Fruit fly (Drosophila melanogaster) whole organism, embryonic: ENCODE data around the gene CG16956.

Experiments used
- Abd-B ChIP-seq: fragments of 200-800 bp; sonication (Bioruptor generic); optimal IDR thresholded peaks from 2 replicates; lab custom pipeline; 2018; ENCODE audit warnings: missing biosample characterization, mild to moderate bottlenecking, missing genetic modification characterization, moderate library complexity
- BEAF-32 ChIP-seq: fragments of 200-800 bp; sonication (Bioruptor generic); optimal IDR thresholded peaks from 3 replicates; lab custom pipeline; 2017; ENCODE audit warnings: missing biosample characterization, missing genetic modification characterization, mild to moderate bottlenecking, moderate library complexity, missing genetic modification reagents
- Bdp1 ChIP-seq: fragments of 200-800 bp; sonication (Bioruptor generic); optimal IDR thresholded peaks from 3 replicates; lab custom pipeline; 2016; ENCODE audit warnings: missing biosample characterization, missing genetic modification characterization
- CG10209 ChIP-seq: fragments of 200-800 bp; sonication (Bioruptor generic); optimal IDR thresholded peaks from 3 replicates; lab custom pipeline; 2017; ENCODE audit warnings: missing biosample characterization, mild to moderate bottlenecking, missing genetic modification characterization, missing genetic modification reagents
- CG10267 ChIP-seq: fragments of 200-800 bp; sonication (Bioruptor generic); optimal IDR thresholded peaks from 2 replicates; lab custom pipeline; 2018; ENCODE audit warnings: missing biosample characterization, mild to moderate bottlenecking, missing genetic modification characterization, moderate library complexity
- CG11504 ChIP-seq: fragments of 200-800 bp; sonication (Bioruptor generic); optimal IDR thresholded peaks from 3 replicates; lab custom pipeline; 2019; ENCODE audit warnings: missing biosample characterization, mild to moderate bottlenecking, missing genetic modification characterization, moderate library complexity
- CG12219 ChIP-seq: fragments of 200-800 bp; sonication (Bioruptor generic); optimal IDR thresholded peaks from 3 replicates; lab custom pipeline; 2018; ENCODE audit warnings: missing biosample characterization, mild to moderate bottlenecking, missing genetic modification characterization
- CG12659 ChIP-seq: fragments of 200-800 bp; sonication (Bioruptor generic); optimal IDR thresholded peaks from 3 replicates; lab custom pipeline; 2017; ENCODE audit warnings: mild to moderate bottlenecking, missing biosample characterization, missing genetic modification reagents, missing genetic modification characterization
- CG14710 ChIP-seq: fragments of 200-800 bp; sonication (Bioruptor generic); optimal IDR thresholded peaks from 3 replicates; lab custom pipeline; 2019; ENCODE audit warnings: missing biosample characterization, mild to moderate bottlenecking, missing genetic modification characterization, moderate library complexity
- CG1529 ChIP-seq: fragments of 200-800 bp; sonication (Bioruptor generic); optimal IDR thresholded peaks from 3 replicates; lab custom pipeline; 2018; ENCODE audit warnings: missing biosample characterization, missing genetic modification characterization
- CG15696 ChIP-seq: fragments of 200-800 bp; sonication (Bioruptor generic); optimal IDR thresholded peaks from 2 replicates; lab custom pipeline; 2019; ENCODE audit warnings: missing biosample characterization, mild to moderate bottlenecking, missing genetic modification characterization, moderate library complexity
- CG1602 ChIP-seq: fragments of 200-800 bp; sonication (Bioruptor generic); optimal IDR thresholded peaks from 3 replicates; lab custom pipeline; 2016; ENCODE audit warnings: missing biosample characterization, missing genetic modification characterization
- CG17829 ChIP-seq: fragments of 200-800 bp; optimal IDR thresholded peaks from 2 replicates; lab custom pipeline; 2019; ENCODE audit warnings: missing biosample characterization, mild to moderate bottlenecking, missing genetic modification characterization, moderate library complexity
- CG18011 ChIP-seq: fragments of 200-800 bp; sonication (Bioruptor generic); optimal IDR thresholded peaks from 2 replicates; lab custom pipeline; 2017; ENCODE audit warnings: missing biosample characterization, missing genetic modification characterization, mild to moderate bottlenecking, moderate library complexity, missing genotype
- CG18619 ChIP-seq: fragments of 200-800 bp; sonication (Bioruptor generic); optimal IDR thresholded peaks from 3 replicates; lab custom pipeline; 2017; ENCODE audit warnings: missing biosample characterization, mild to moderate bottlenecking, missing genetic modification characterization
- CG2199 ChIP-seq: fragments of 200-800 bp; sonication (Bioruptor generic); IDR thresholded peaks from 3 replicates; pipeline ENCODE4 v1.3.6; 2022; ENCODE audit warnings: missing biosample characterization, missing genetic modification characterization
- CG32767 ChIP-seq: fragments of 200-800 bp; sonication (Bioruptor generic); IDR thresholded peaks from 2 replicates; pipeline ENCODE4 v1.3.6; 2022; ENCODE audit warnings: missing biosample characterization, missing genetic modification characterization
- CG34422 ChIP-seq: fragments of 200-800 bp; sonication (Bioruptor generic); IDR thresholded peaks from 3 replicates; pipeline ENCODE4 v1.3.6; 2022; ENCODE audit warnings: missing biosample characterization, missing genetic modification characterization
- CG3847 ChIP-seq: fragments of 200-800 bp; sonication (Bioruptor generic); IDR thresholded peaks from 2 replicates; pipeline ENCODE4 v1.3.6; 2022; ENCODE audit warnings: missing biosample characterization, missing genetic modification characterization
- CG4424 ChIP-seq: fragments of 200-800 bp; sonication (Bioruptor generic); optimal IDR thresholded peaks from 3 replicates; lab custom pipeline; 2016; ENCODE audit warnings: missing biosample characterization, missing genetic modification characterization
- CG6689 ChIP-seq: fragments of 200-800 bp; sonication (Bioruptor generic); IDR thresholded peaks from 2 replicates; pipeline ENCODE4 v1.3.6; 2022; ENCODE audit warnings: missing biosample characterization, missing genetic modification characterization
- CG7928 ChIP-seq: fragments of 200-800 bp; sonication (Bioruptor generic); optimal IDR thresholded peaks from 2 replicates; lab custom pipeline; 2017; ENCODE audit warnings: missing biosample characterization, mild to moderate bottlenecking, missing genetic modification characterization
- CoRest ChIP-seq: fragments of 200-800 bp; sonication (Bioruptor generic); optimal IDR thresholded peaks from 3 replicates; lab custom pipeline; 2018; ENCODE audit warnings: missing biosample characterization, mild to moderate bottlenecking, missing genetic modification characterization, moderate library complexity
- D ChIP-seq, 2 experiments: fragments of 200-800 bp in 1 of 2; fragments of >200 bp in 1 of 2; sonication (Bioruptor generic) in 1 of 2; optimal IDR thresholded peaks; 2 replicates in 1 of 2; 3 replicates in 1 of 2; lab custom pipeline; 2017; ENCODE audit warnings: mild to moderate bottlenecking in 1 of 2, missing biosample characterization in 1 of 2, missing genetic modification characterization in 1 of 2, missing genetic modification reagents in 1 of 2
- Dad ChIP-seq: fragments of 200-800 bp; sonication (Bioruptor generic); optimal IDR thresholded peaks from 3 replicates; lab custom pipeline; 2016; ENCODE audit warnings: missing biosample characterization, missing genetic modification characterization
- Dip3 ChIP-seq: fragments of 200-800 bp; sonication (Bioruptor generic); optimal IDR thresholded peaks from 3 replicates; lab custom pipeline; 2016; ENCODE audit warnings: missing biosample characterization, missing genetic modification characterization
- Ets65A ChIP-seq: fragments of 200-800 bp; sonication (Bioruptor generic); peaks from one replicate; lab custom pipeline; 2016; ENCODE audit warnings: missing biosample characterization, missing genetic modification characterization
- Ets97D ChIP-seq: fragments of 200-800 bp; sonication (Bioruptor generic); optimal IDR thresholded peaks from 3 replicates; lab custom pipeline; 2016; ENCODE audit warnings: missing biosample characterization, missing genetic modification characterization
- Gug ChIP-seq: fragments of 200-800 bp; sonication (Bioruptor generic); IDR thresholded peaks from 4 replicates; pipeline ENCODE4 v1.3.6; 2022; ENCODE audit warnings: missing biosample characterization, missing genetic modification characterization
- Lpt ChIP-seq: fragments of >200 bp; optimal IDR thresholded peaks from 2 replicates; lab custom pipeline; 2018; ENCODE audit warnings: missing biosample characterization, missing genetic modification characterization
- Oli ChIP-seq: fragments of 200-800 bp; sonication (Bioruptor generic); optimal IDR thresholded peaks from 2 replicates; lab custom pipeline; 2018; ENCODE audit warnings: missing biosample characterization, mild to moderate bottlenecking, missing genetic modification characterization, moderate library complexity
- Rfx ChIP-seq: fragments of 200-800 bp; sonication (Bioruptor generic); IDR thresholded peaks from 2 replicates; pipeline ENCODE4 v1.3.6; 2022; ENCODE audit warnings: missing biosample characterization, missing genetic modification characterization
- Scr ChIP-seq: fragments of 200-800 bp; sonication (Bioruptor generic); IDR thresholded peaks from 2 replicates; pipeline ENCODE4 v1.3.6; 2022; ENCODE audit warnings: missing biosample characterization, missing genetic modification characterization; ENCODE audit not compliant: partially characterized antibody
- Sin3A ChIP-seq: fragments of >200 bp; optimal IDR thresholded peaks from 2 replicates; lab custom pipeline; 2018
- Xbp1 ChIP-seq: fragments of 200-800 bp; sonication (Bioruptor generic); optimal IDR thresholded peaks from 3 replicates; lab custom pipeline; 2016; ENCODE audit warnings: missing biosample characterization, mild to moderate bottlenecking, missing genetic modification characterization
- YL-1 ChIP-seq: fragments of 200-800 bp; sonication (Bioruptor generic); optimal IDR thresholded peaks from 3 replicates; lab custom pipeline; 2017; ENCODE audit warnings: missing biosample characterization, mild to moderate bottlenecking, missing genetic modification characterization
- al ChIP-seq: fragments of 200-800 bp; sonication (Bioruptor generic); IDR thresholded peaks from 2 replicates; pipeline ENCODE4 v1.3.6; 2022; ENCODE audit warnings: missing biosample characterization, missing genetic modification characterization
- ci ChIP-seq: fragments of 200-800 bp; sonication (Bioruptor generic); IDR thresholded peaks from 3 replicates; pipeline ENCODE4 v1.3.6; 2022; ENCODE audit warnings: missing biosample characterization, missing genetic modification characterization
- fd96Cb ChIP-seq: fragments of 200-800 bp; sonication (Bioruptor generic); optimal IDR thresholded peaks from 2 replicates; lab custom pipeline; 2018; ENCODE audit warnings: missing biosample characterization, mild to moderate bottlenecking, missing genetic modification characterization, moderate library complexity
- grau ChIP-seq: fragments of 200-800 bp; optimal IDR thresholded peaks from 3 replicates; lab custom pipeline; 2019; ENCODE audit warnings: missing biosample characterization, mild to moderate bottlenecking, missing genetic modification characterization, moderate library complexity
- hkb ChIP-seq, 2 experiments: fragments of 200-800 bp in 1 of 2; fragments of >200 bp in 1 of 2; sonication (Bioruptor generic) in 1 of 2; IDR thresholded peaks in 1 of 2; optimal IDR thresholded peaks in 1 of 2; 2 replicates each; pipeline versions ENCODE4 v1.3.6 to Lab custom; 2017 to 2022; ENCODE audit warnings: missing biosample characterization in 1 of 2, missing genetic modification characterization in 1 of 2
- ind ChIP-seq: fragments of 200-800 bp; sonication (Bioruptor generic); optimal IDR thresholded peaks from 3 replicates; lab custom pipeline; 2016; ENCODE audit warnings: missing biosample characterization, missing genetic modification characterization
- insv ChIP-seq, 2 experiments: fragments of 200-800 bp; sonication (Bioruptor generic); optimal IDR thresholded peaks; 3 replicates each; lab custom pipeline; 2016 to 2018; ENCODE audit warnings: missing biosample characterization in 2 of 2, missing genetic modification characterization in 2 of 2
- pzg ChIP-seq: fragments of 200-800 bp; sonication (Bioruptor generic); optimal IDR thresholded peaks from 3 replicates; lab custom pipeline; 2018; ENCODE audit warnings: missing biosample characterization, mild to moderate bottlenecking, missing genetic modification characterization, moderate library complexity
- slou ChIP-seq: fragments of 200-800 bp; sonication (Bioruptor generic); optimal IDR thresholded peaks from 3 replicates; lab custom pipeline; 2016; ENCODE audit warnings: missing biosample characterization, missing genetic modification characterization
- ttk ChIP-seq: fragments of 200-800 bp; sonication (Bioruptor generic); IDR thresholded peaks from 2 replicates; pipeline ENCODE4 v2.1.2; 2022; ENCODE audit warnings: missing biosample characterization, missing genetic modification characterization
- yki ChIP-seq: fragments of >200 bp; optimal IDR thresholded peaks from 3 replicates; lab custom pipeline; 2018
- zen ChIP-seq: fragments of 200-800 bp; sonication (Bioruptor generic); optimal IDR thresholded peaks from 3 replicates; lab custom pipeline; 2018; ENCODE audit warnings: missing biosample characterization, mild to moderate bottlenecking, missing genetic modification characterization, moderate library complexity

Gene CG16956

dm6 chr2L:13366109-13366747 lies 48.1 kb downstream of the CG16956 start, which contains the start of the genes Nnp-1 and Grx3 (continued):
- TF ChIP-seq ci (0 out of 3 replicates have a peak, but pooled peaks have one; percentile 12), CG6689 (peak; percentile 49), Dad (no peak), ind (GFP tag; lab: Kevin White, UChicago) (peak; percentile 68), Abd-B (peak; percentile 76), insv (GFP tag; optimal IDR thresholded peaks at IDR 0.05; lab: Kevin White, UChicago) (no peak), CG34422 (GFP tag; lab: Robert Waterston, UW) (peak; percentile 65), CG18011 (peak; percentile 5), CG7928 (GFP tag; lab: Kevin White, UChicago) (peak; percentile 44), al (GFP tag; lab: Robert Waterston, UW) (0 out of 2 replicates have a peak, but pooled peaks have one; percentile 22), Ets97D (GFP tag; lab: Kevin White, UChicago) (peak; percentile 18), Oli (peak; percentile 27), fd96Cb (tag; lab: Kevin White, UChicago) (peak; percentile 15), CG12219 (GFP tag; lab: Kevin White, UChicago) (no peak), CG10209 (no peak), Bdp1 (peak; percentile 52), CG12659 (GFP tag; lab: Kevin White, UChicago) (peak; percentile 79), CG11504 (tag; lab: Kevin White, UChicago) (no peak), D (optimal IDR thresholded peaks at IDR 0.05; lab: Kevin White, UChicago) (no peak), D (GFP tag; optimal IDR thresholded peaks at IDR 0.05; lab: Kevin White, UChicago) (peak; percentile 6), slou (GFP tag; lab: Kevin White, UChicago) (peak; percentile 2), CG10267 (tag; lab: Kevin White, UChicago) (peak; percentile 72), zen (tag; lab: Kevin White, UChicago) (peak; percentile 28), Ets65A (GFP tag; lab: Kevin White, UChicago) (peak; percentile 71), Lpt (GFP tag; lab: Kevin White, UChicago) (no peak), CoRest (tag; lab: Kevin White, UChicago) (peak; percentile 79), CG3847 (GFP tag; lab: Robert Waterston, UW) (peak; percentile 76), CG4424 (GFP tag; lab: Kevin White, UChicago) (peak; percentile 59), pzg (GFP tag; lab: Kevin White, UChicago) (peak; percentile 49), CG32767 (GFP tag; lab: Robert Waterston, UW) (peak; percentile 26; the same call in 1 of the 2 replicates), Xbp1 (GFP tag; lab: Kevin White, UChicago) (peak; percentile 53), Scr (GFP tag; lab: Robert Waterston, UW) (no peak), CG1602 (GFP tag; lab: Kevin White, UChicago) (peak; percentile 22), Gug (GFP tag; lab: Robert Waterston, UW) (peak; percentile 36; the same call in 1 of the 4 replicates), BEAF-32 (peak; percentile 41), Dip3 (GFP tag; lab: Kevin White, UChicago) (no peak), Sin3A (peak; percentile 56), CG2199 (GFP tag; lab: Robert Waterston, UW) (no peak), CG18619 (GFP tag; lab: Kevin White, UChicago) (peak; percentile 36), CG14710 (peak; percentile 82), CG15696 (peak; percentile 65), yki (lab: Kevin White, UChicago) (no peak), Rfx (GFP tag; lab: Robert Waterston, UW) (peak; percentile 61), CG1529 (GFP tag; lab: Kevin White, UChicago) (no peak), YL-1 (GFP tag; lab: Kevin White, UChicago) (peak; percentile 78), ttk (peak; percentile 34; the same call in 1 of the 2 replicates), CG17829 (tag; lab: Kevin White, UChicago) (peak; percentile 69), grau (tag; lab: Kevin White, UChicago) (peak; percentile 75), hkb (optimal IDR thresholded peaks at IDR 0.05; lab: Kevin White, UChicago) (peak; percentile 21), hkb (GFP tag; IDR thresholded peaks at IDR 0.05; lab: Robert Waterston, UW) (no peak)
